Worm (Caenorhabditis elegans): ENCODE data around the gene srsx-19.

Gene srsx-19

DNA sequence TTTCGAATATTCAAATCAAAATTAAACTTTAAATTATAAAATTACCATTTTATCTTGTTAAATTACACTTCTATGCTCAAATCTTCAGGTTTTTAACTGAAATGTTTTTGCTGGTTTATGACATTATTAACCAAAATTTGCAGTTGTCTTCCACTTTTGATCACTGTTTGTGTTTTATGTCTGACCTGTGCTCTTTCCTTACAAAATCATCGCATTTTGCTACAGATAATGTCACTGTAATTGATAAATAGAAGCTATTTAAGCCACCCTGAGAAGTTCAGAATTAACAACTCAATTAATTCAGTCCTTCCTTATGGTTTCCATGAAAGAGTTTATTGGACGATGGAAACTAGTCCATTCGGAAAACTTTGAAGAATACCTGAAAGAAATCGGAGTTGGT, 3.0 kb downstream of the srsx-19 start, which contains the start of gene lbp-8:
lbp-8 (plus strand) TSS at position 301 of the 400 bp plus-strand sequence.
- TF ChIP-seq hsf-1 (GFP tag; IDR thresholded peaks at IDR 0.05) (no peak), gei-17 (GFP tag; optimal IDR thresholded peaks at IDR 0.05) (no peak)

DNA sequence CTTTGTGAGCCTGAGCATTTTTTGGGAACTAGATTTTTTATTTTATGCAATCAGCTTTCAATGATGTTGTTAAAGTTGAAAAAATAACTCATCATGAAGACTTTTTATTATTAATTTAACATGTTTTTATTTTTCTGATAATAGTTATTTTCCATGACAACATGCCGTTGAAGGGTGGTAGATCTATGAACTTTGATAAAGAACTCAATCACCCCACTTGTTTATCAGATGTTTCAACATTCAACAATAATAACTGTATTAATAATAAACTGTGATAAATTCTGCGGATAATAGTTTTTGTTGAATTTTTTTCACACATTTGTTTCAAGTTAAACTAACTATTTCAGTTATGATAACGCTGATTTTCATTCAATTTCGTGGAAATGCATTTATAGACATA, 4.0 kb downstream of the srsx-19 start:
- TF ChIP-seq hmg-1.2 (GFP tag; IDR thresholded peaks at IDR 0.05), result no peak
- no peak for TF ChIP-seq D2030.7 (GFP tag; IDR thresholded peaks at IDR 0.05)
- no peak for TF ChIP-seq Y67H2A.10 (GFP tag; conservative IDR thresholded peaks at IDR 0.05)
- peak; percentile 52 for TF ChIP-seq nhr-80 (tag; optimal IDR thresholded peaks at IDR 0.05)
- TF ChIP-seq fkh-3 (tag; optimal IDR thresholded peaks at IDR 0.05), result no peak
- no peak for TF ChIP-seq rpc-1 (optimal IDR thresholded peaks at IDR 0.05)
- no peak for TF ChIP-seq rpc-1 (tag; optimal IDR thresholded peaks at IDR 0.05)
- no peak for TF ChIP-seq madf-10 (tag; optimal IDR thresholded peaks at IDR 0.05)
- TF ChIP-seq lsy-27 (tag; optimal IDR thresholded peaks at IDR 0.05; ENCODE audit: borderline replicate concordance, insufficient read depth), result no peak

DNA sequence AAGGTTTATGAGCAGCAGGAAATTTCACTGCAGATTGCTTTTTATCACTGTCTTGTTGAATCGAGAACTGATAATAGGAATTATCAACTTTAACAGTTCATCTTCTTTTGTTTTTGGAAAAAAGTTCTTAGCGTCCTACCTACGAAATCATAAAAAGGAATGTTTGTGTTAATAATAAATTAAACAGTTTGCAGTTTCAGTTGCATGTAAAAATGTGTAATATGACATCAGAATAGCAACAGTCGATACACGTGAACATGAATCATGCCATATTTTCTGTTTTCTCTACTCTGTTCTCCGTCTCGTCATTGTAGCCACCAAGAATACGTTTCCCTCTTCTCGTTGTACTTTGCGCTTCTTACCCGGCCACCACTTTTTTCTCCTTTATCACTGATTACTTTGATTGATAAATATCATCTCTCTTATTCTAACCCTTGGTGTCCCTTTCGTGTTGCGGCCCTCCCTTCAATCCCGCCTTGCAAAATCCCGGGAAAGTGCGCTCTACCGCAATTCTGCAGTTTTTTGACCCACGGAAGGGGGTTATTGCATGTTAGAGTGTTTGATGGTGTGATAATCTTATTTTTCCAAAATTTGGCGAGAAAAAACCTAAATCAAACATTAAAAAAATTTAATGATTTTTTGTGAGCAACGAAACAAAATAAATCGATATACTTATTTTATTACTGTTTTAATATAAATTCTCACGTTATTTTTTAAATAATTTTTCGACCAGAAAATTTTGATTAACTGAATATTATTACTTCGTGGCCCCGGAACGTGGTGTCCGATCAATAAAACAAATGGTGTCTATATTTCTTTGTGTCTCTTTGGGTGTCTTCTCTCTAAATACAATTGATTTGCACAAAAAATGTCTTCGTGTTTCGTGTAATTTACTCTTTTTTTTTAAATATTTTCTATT, 5.3 kb downstream of the srsx-19 start, which contains the start of gene sptl-3:
sptl-3 (plus strand) TSS at position 869 of the 919 bp plus-strand sequence.
- TF ChIP-seq mcd-1 (GFP tag; IDR thresholded peaks at IDR 0.05), result peak; percentile 53
- no peak for TF ChIP-seq ztf-25 (GFP tag; IDR thresholded peaks at IDR 0.05)
- peak in 1 of 3 experiments; percentile 29 for TF ChIP-seq lin-35 (GFP tag; optimal IDR thresholded peaks at IDR 0.05)
- TF ChIP-seq F57A8.1 (GFP tag; optimal IDR thresholded peaks at IDR 0.05), result no peak
- peak; percentile 65 for TF ChIP-seq atf-7 (tag; optimal IDR thresholded peaks at IDR 0.05)
- peak; percentile 86 for TF ChIP-seq nhr-80 (tag; optimal IDR thresholded peaks at IDR 0.05)
- TF ChIP-seq lin-40 (tag; optimal IDR thresholded peaks at IDR 0.05), result peak; percentile 47
- no peak for TF ChIP-seq lin-26 (GFP tag; IDR thresholded peaks at IDR 0.05)
- TF ChIP-seq attf-5 (GFP tag; optimal IDR thresholded peaks at IDR 0.05), result peak; percentile 1
- no peak for TF ChIP-seq F55B11.4 (tag; optimal IDR thresholded peaks at IDR 0.05; ENCODE audit: borderline replicate concordance, insufficient read depth)
- TF ChIP-seq ztf-26 (tag; optimal IDR thresholded peaks at IDR 0.05), result peak; percentile 40

DNA sequence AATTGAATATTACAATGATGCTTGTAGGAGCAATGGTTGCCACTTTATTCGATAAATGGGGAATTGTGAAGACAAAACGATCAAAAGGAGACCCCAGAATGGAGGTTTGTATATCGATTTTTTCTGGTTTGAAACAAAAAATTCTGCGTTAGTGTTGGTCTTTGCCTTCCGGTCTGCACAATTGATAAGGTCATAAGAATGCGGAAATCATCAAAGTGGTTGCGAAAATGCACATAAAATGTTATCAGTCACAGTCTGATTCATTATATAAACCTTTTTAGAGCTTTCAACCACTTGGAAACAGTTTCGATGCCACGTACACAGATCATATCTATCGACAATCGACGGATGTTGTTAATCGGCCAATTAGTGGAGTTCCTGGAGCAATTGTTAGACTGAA, 6.1 kb downstream of the srsx-19 start:
- TF ChIP-seq akir-1 (GFP tag; optimal IDR thresholded peaks at IDR 0.05) (no peak), ets-4 (GFP tag; optimal IDR thresholded peaks at IDR 0.05) (no peak), dox-1 (GFP tag; IDR thresholded peaks at IDR 0.05) (peak; percentile 67), aptf-2 (GFP tag; conservative IDR thresholded peaks at IDR 0.05) (no peak), ztf-28 (GFP tag; IDR thresholded peaks at IDR 0.05) (no peak), cebp-1 (GFP tag; IDR thresholded peaks at IDR 0.05) (no peak), cebp-1 (tag; optimal IDR thresholded peaks at IDR 0.05) (peak; percentile 1), nhr-80 (tag; optimal IDR thresholded peaks at IDR 0.05) (peak; percentile 86), hsf-1 (GFP tag; IDR thresholded peaks at IDR 0.05) (no peak), T07F8.4 (tag; optimal IDR thresholded peaks at IDR 0.05) (no peak), Y67H2A.10 (GFP tag; conservative IDR thresholded peaks at IDR 0.05) (no peak), ccch-3 (GFP tag; optimal IDR thresholded peaks at IDR 0.05) (no peak), ceh-100 (GFP tag; IDR thresholded peaks at IDR 0.05) (no peak), T26A5.8 (tag; optimal IDR thresholded peaks at IDR 0.05) (no peak)
